Fruit fly (Drosophila melanogaster) whole organism, wandering third instar larva: Measurements from ENCODE around the gene HLH3B.

Experiments
- Jra ChIP-seq: sonication (Bioruptor generic); optimal IDR thresholded peaks from 2 replicates; lab custom pipeline; 2016; ENCODE audit warnings: missing biosample characterization, missing genetic modification characterization
- br ChIP-seq: fragments of 200-800 bp; sonication (Bioruptor generic); optimal IDR thresholded peaks from 2 replicates; lab custom pipeline; 2016; ENCODE audit warnings: missing biosample characterization, missing genetic modification characterization
- dmrt93B ChIP-seq: fragments of 200-800 bp; sonication (Bioruptor generic); optimal IDR thresholded peaks from 2 replicates; lab custom pipeline; 2018; ENCODE audit warnings: missing biosample characterization, mild to moderate bottlenecking, missing genetic modification characterization
- foxo ChIP-seq, 2 experiments: fragments of 200-800 bp; sonication (Bioruptor generic); optimal IDR thresholded peaks; 2 replicates in 1 of 2; 3 replicates in 1 of 2; lab custom pipeline; 2016 to 2017; ENCODE audit warnings: missing biosample characterization in 2 of 2, missing genetic modification characterization in 2 of 2
- fru ChIP-seq: fragments of 200-800 bp; sonication (Bioruptor generic); optimal IDR thresholded peaks from 3 replicates; lab custom pipeline; 2016; ENCODE audit warnings: missing biosample characterization, mild to moderate bottlenecking, missing genetic modification characterization
- jim ChIP-seq: fragments of 175-275, 200-325 bp; sonication (Bioruptor generic); optimal IDR thresholded peaks from 2 replicates; lab custom pipeline; 2016; ENCODE audit warnings: missing biosample characterization, mild to moderate bottlenecking, missing genetic modification characterization
- psq ChIP-seq: fragments of 200-800 bp; sonication (Bioruptor generic); optimal IDR thresholded peaks from 3 replicates; lab custom pipeline; 2017; ENCODE audit warnings: missing biosample characterization, mild to moderate bottlenecking, missing genetic modification characterization, moderate library complexity
- sv ChIP-seq: fragments of 200-800 bp; sonication (Bioruptor generic); optimal IDR thresholded peaks from 3 replicates; lab custom pipeline; 2016; ENCODE audit warnings: missing biosample characterization, missing genetic modification characterization
- usp ChIP-seq: fragments of >200 bp; optimal IDR thresholded peaks from 2 replicates; lab custom pipeline; 2017; ENCODE audit warnings: missing biosample characterization, missing genetic modification characterization

- TF ChIP-seq jim (GFP tag; lab: Kevin White, UChicago) (no peak), foxo (GFP tag; optimal IDR thresholded peaks at IDR 0.05; lab: Kevin White, UChicago) (no peak), sv (GFP tag; lab: Kevin White, UChicago) (no peak), fru (no peak), Jra (no peak), dmrt93B (GFP tag; lab: Kevin White, UChicago) (no peak), psq (GFP tag; lab: Kevin White, UChicago) (no peak), br (GFP tag; lab: Kevin White, UChicago) (no peak), usp (GFP tag; lab: Kevin White, UChicago) (no peak)
These were observed 25.5 kb downstream of the HLH3B start for dm6 chrX:2655998-2656397.
